Worm (Caenorhabditis elegans): ENCODE data around the gene bgnt-1.5.

The bgnt-1.5 gene

ce11 chrX:13232259-13232658 is at the start of gene bgnt-1.5:
Gene bgnt-1.5, minus strand, starts transcription at chrX:13232359.
- TF ChIP-seq K02D7.2 (tag; optimal IDR thresholded peaks at IDR 0.05) (no peak), nhr-11 (tag; optimal IDR thresholded peaks at IDR 0.05) (no peak), mec-3 (tag; optimal IDR thresholded peaks at IDR 0.05; ENCODE audit: borderline replicate concordance) (no peak), ceh-30 (tag; optimal IDR thresholded peaks at IDR 0.05) (no peak), dve-1 (tag; optimal IDR thresholded peaks at IDR 0.05) (no peak), ref-2 (tag; optimal IDR thresholded peaks at IDR 0.05) (no peak), sox-2 (GFP tag; IDR thresholded peaks at IDR 0.05) (no peak), C38D4.7 (GFP tag; optimal IDR thresholded peaks at IDR 0.05) (no peak), nfya-1 (tag; optimal IDR thresholded peaks at IDR 0.05) (no peak), fkh-6 (tag; optimal IDR thresholded peaks at IDR 0.05) (no peak), pax-1 (tag; optimal IDR thresholded peaks at IDR 0.05) (no peak)

ce11 chrX:13278876-13279275 is 46.7 kb upstream of the bgnt-1.5 start, which contains the start of gene phf-33:
Gene phf-33, minus strand, starts transcription at chrX:13278976.
- TF ChIP-seq gmeb-2 (tag; optimal IDR thresholded peaks at IDR 0.05) (no peak), ceh-2 (tag; optimal IDR thresholded peaks at IDR 0.05) (no peak), ztf-16 (tag; optimal IDR thresholded peaks at IDR 0.05) (no peak), ceh-19 (GFP tag; optimal IDR thresholded peaks at IDR 0.05) (no peak), ceh-9 (tag; optimal IDR thresholded peaks at IDR 0.05) (no peak), che-1 (tag; optimal IDR thresholded peaks at IDR 0.05) (no peak), nhr-232 (tag; optimal IDR thresholded peaks at IDR 0.05) (no peak), unc-3 (GFP tag; conservative IDR thresholded peaks at IDR 0.05) (no peak), unc-3 (tag; optimal IDR thresholded peaks at IDR 0.05) (no peak), ahr-1 (tag; optimal IDR thresholded peaks at IDR 0.05) (no peak), npax-4 (tag; optimal IDR thresholded peaks at IDR 0.05) (no peak), hlh-13 (GFP tag; optimal IDR thresholded peaks at IDR 0.05) (no peak), ceh-6 (GFP tag; optimal IDR thresholded peaks at IDR 0.05) (no peak), eyg-1 (tag; optimal IDR thresholded peaks at IDR 0.05) (no peak), pax-1 (tag; optimal IDR thresholded peaks at IDR 0.05) (no peak), ama-1 (optimal IDR thresholded peaks at IDR 0.05) (no peak), hlh-15 (tag; optimal IDR thresholded peaks at IDR 0.05) (no peak), elt-2 (tag; optimal IDR thresholded peaks at IDR 0.05) (no peak), ceh-31 (tag; optimal IDR thresholded peaks at IDR 0.05) (no peak), Y22D7AL.16 (tag; optimal IDR thresholded peaks at IDR 0.05) (no peak), fkh-10 (GFP tag; optimal IDR thresholded peaks at IDR 0.05) (no peak)

- TF ChIP-seq ceh-31 (tag; optimal IDR thresholded peaks at IDR 0.05) (no peak), ceh-18 (tag; optimal IDR thresholded peaks at IDR 0.05) (no peak), syd-9 (tag; optimal IDR thresholded peaks at IDR 0.05) (no peak), C08G9.2 (tag; optimal IDR thresholded peaks at IDR 0.05) (no peak), rnt-1 (tag; optimal IDR thresholded peaks at IDR 0.05) (no peak), pax-1 (tag; optimal IDR thresholded peaks at IDR 0.05) (no peak), elt-2 (tag; optimal IDR thresholded peaks at IDR 0.05) (no peak), madf-2 (tag; optimal IDR thresholded peaks at IDR 0.05) (no peak), zip-5 (tag; optimal IDR thresholded peaks at IDR 0.05) (no peak), unc-86 (tag; optimal IDR thresholded peaks at IDR 0.05) (no peak), T23F11.4 (GFP tag; optimal IDR thresholded peaks at IDR 0.05) (no peak), elt-4 (tag; optimal IDR thresholded peaks at IDR 0.05) (no peak)
Observed at ce11 chrX:13274102-13274501, 41.9 kb upstream of the bgnt-1.5 start, which contains the start of gene cyp-14A3. Gene cyp-14A3, minus strand, starts transcription at chrX:13274202.

- TF ChIP-seq pag-3 (tag; optimal IDR thresholded peaks at IDR 0.05; ENCODE audit: borderline replicate concordance) (no peak), fkh-6 (tag; optimal IDR thresholded peaks at IDR 0.05) (no peak), ceh-6 (GFP tag; optimal IDR thresholded peaks at IDR 0.05) (no peak), dve-1 (tag; optimal IDR thresholded peaks at IDR 0.05) (no peak), ets-4 (tag; optimal IDR thresholded peaks at IDR 0.05) (no peak), ceh-2 (tag; optimal IDR thresholded peaks at IDR 0.05) (no peak), sox-4 (tag; optimal IDR thresholded peaks at IDR 0.05) (no peak), nhr-11 (tag; optimal IDR thresholded peaks at IDR 0.05) (no peak), unc-55 (GFP tag; optimal IDR thresholded peaks at IDR 0.05) (no peak), F13H6.1 (tag; optimal IDR thresholded peaks at IDR 0.05) (no peak), unc-3 (GFP tag; conservative IDR thresholded peaks at IDR 0.05) (no peak), unc-3 (tag; optimal IDR thresholded peaks at IDR 0.05) (no peak), ama-1 (optimal IDR thresholded peaks at IDR 0.05) (no peak), fkh-10 (GFP tag; optimal IDR thresholded peaks at IDR 0.05) (no peak), odd-2 (tag; optimal IDR thresholded peaks at IDR 0.05) (no peak), tbx-7 (tag; optimal IDR thresholded peaks at IDR 0.05) (no peak), sox-2 (GFP tag; IDR thresholded peaks at IDR 0.05) (no peak)
Observed at ce11 chrX:13269586-13269985, 37.4 kb upstream of the bgnt-1.5 start, which contains the start of gene cyp-14A2. Gene cyp-14A2, minus strand, starts transcription at chrX:13269686.

All from whole organism, late embryonic.